Fruit fly (Drosophila melanogaster) whole organism, pupa: ENCODE data around the gene IntS10.

Source experiments
- CG12605 ChIP-seq: fragments of 200-800 bp; sonication (Bioruptor generic); IDR thresholded peaks from 2 replicates; pipeline ENCODE4 v1.3.6; 2022; ENCODE audit warnings: missing biosample characterization, missing genetic modification characterization
- CG13204 ChIP-seq: fragments of 200-800 bp; sonication (Bioruptor generic); optimal IDR thresholded peaks from 2 replicates; lab custom pipeline; 2018; ENCODE audit warnings: missing biosample characterization, mild to moderate bottlenecking, missing genetic modification characterization, moderate library complexity
- CG14655 ChIP-seq: fragments of 200-800 bp; sonication (Bioruptor generic); optimal IDR thresholded peaks from 3 replicates; lab custom pipeline; 2017; ENCODE audit warnings: mild to moderate bottlenecking, missing biosample characterization, missing genetic modification reagents, missing genetic modification characterization
- CG17806 ChIP-seq: fragments of 200-800 bp; sonication (Bioruptor generic); optimal IDR thresholded peaks from 2 replicates; lab custom pipeline; 2018; ENCODE audit warnings: missing biosample characterization, mild to moderate bottlenecking, missing genetic modification characterization, moderate library complexity
- CG32121 ChIP-seq: fragments of 200-800 bp; sonication (Bioruptor generic); IDR thresholded peaks from 2 replicates; pipeline ENCODE4 v1.3.6; 2022; ENCODE audit warnings: missing biosample characterization, missing genetic modification characterization
- CG8159 ChIP-seq: fragments of 200-800 bp; sonication (Bioruptor generic); optimal IDR thresholded peaks from 3 replicates; lab custom pipeline; 2018; ENCODE audit warnings: missing biosample characterization, mild to moderate bottlenecking, missing genetic modification characterization, moderate library complexity
- EcR ChIP-seq: fragments of 200-800 bp; sonication (Bioruptor generic); optimal IDR thresholded peaks from 3 replicates; lab custom pipeline; 2019; ENCODE audit warnings: missing biosample characterization, missing genetic modification characterization, mild to moderate bottlenecking, moderate library complexity, missing genetic modification reagents
- Pif1B ChIP-seq: fragments of 200-800 bp; sonication (Bioruptor generic); optimal IDR thresholded peaks from 3 replicates; lab custom pipeline; 2016; ENCODE audit warnings: missing biosample characterization, missing genetic modification characterization
- Snoo ChIP-seq: fragments of 200-800 bp; sonication (Bioruptor generic); optimal IDR thresholded peaks from 3 replicates; lab custom pipeline; 2017; ENCODE audit warnings: missing biosample characterization, mild to moderate bottlenecking, missing genetic modification characterization, inconsistent platforms
- gl ChIP-seq: fragments of 200-800 bp; sonication (Bioruptor generic); optimal IDR thresholded peaks from 2 replicates; lab custom pipeline; 2018; ENCODE audit warnings: missing biosample characterization, mild to moderate bottlenecking, missing genetic modification characterization
- rn ChIP-seq: fragments of 200-800 bp; sonication (Bioruptor generic); IDR thresholded peaks from 2 replicates; pipeline ENCODE4 v1.3.6; 2022; ENCODE audit warnings: missing biosample characterization, missing genetic modification characterization

dm6 chr3L:3828111-3828510 lies 21.6 kb downstream of the IntS10 start:
- TF ChIP-seq EcR (GFP tag; lab: Kevin White, UChicago): no peak
- no peak for TF ChIP-seq CG14655 (GFP tag; lab: Kevin White, UChicago)
- TF ChIP-seq CG17806: no peak
- TF ChIP-seq gl (tag; lab: Kevin White, UChicago): no peak
- no peak for TF ChIP-seq CG13204 (GFP tag; lab: Kevin White, UChicago)
- TF ChIP-seq CG12605: no peak
- TF ChIP-seq CG8159 (tag; lab: Kevin White, UChicago): no peak
- no peak for TF ChIP-seq CG32121 (GFP tag; lab: Robert Waterston, UW)
- no peak for TF ChIP-seq Snoo (tag; lab: Kevin White, UChicago)
- no peak for TF ChIP-seq Pif1B
- no peak for TF ChIP-seq rn (GFP tag; lab: Robert Waterston, UW)
